Fruit fly (Drosophila melanogaster): ENCODE data around the gene CG44013.

The CG44013 gene

dm6 chr3R:15472753-15473212 lies 36.9 kb downstream of the CG44013 start:
- no peak for TF ChIP-seq acj6 (GFP tag; optimal IDR thresholded peaks at IDR 0.05)
- peak; percentile 61 for TF ChIP-seq Eip78C (GFP tag)
- no peak for TF ChIP-seq fd85E (GFP tag; optimal IDR thresholded peaks at IDR 0.05)
- peak; percentile 61 for TF ChIP-seq CG6276 (GFP tag; optimal IDR thresholded peaks at IDR 0.05)
- TF ChIP-seq CG8319 (GFP tag; optimal IDR thresholded peaks at IDR 0.05), result no peak
- peak; percentile 43 for TF ChIP-seq Hr39 (GFP tag; optimal IDR thresholded peaks at IDR 0.05)
- peak; percentile 16 for TF ChIP-seq topi (GFP tag; optimal IDR thresholded peaks at IDR 0.05)
- TF ChIP-seq CG3919 (GFP tag; optimal IDR thresholded peaks at IDR 0.05), result no peak
- no peak for TF ChIP-seq OdsH (GFP tag; optimal IDR thresholded peaks at IDR 0.05)
- TF ChIP-seq Hr4 (GFP tag; optimal IDR thresholded peaks at IDR 0.05), result peak; percentile 30
- no peak for TF ChIP-seq CG6808 (GFP tag; optimal IDR thresholded peaks at IDR 0.05)
- TF ChIP-seq svp (GFP tag), result peak; percentile 66
- peak; percentile 31 for TF ChIP-seq CG31627 (GFP tag; optimal IDR thresholded peaks at IDR 0.05)
- peak; percentile 79 for TF ChIP-seq eg (GFP tag; IDR thresholded peaks at IDR 0.05)
- TF ChIP-seq CG15336 (GFP tag; IDR thresholded peaks at IDR 0.05), result peak; percentile 32
- TF ChIP-seq esn (GFP tag; optimal IDR thresholded peaks at IDR 0.05), result peak; percentile 30
- peak; percentile 14 for TF ChIP-seq Sox102F (GFP tag; optimal IDR thresholded peaks at IDR 0.05)
- TF ChIP-seq CG8119 (GFP tag; IDR thresholded peaks at IDR 0.05), result peak; percentile 49; the same call in 1 of the 3 replicates
- no peak for TF ChIP-seq CG10631 (GFP tag; optimal IDR thresholded peaks at IDR 0.05)
- TF ChIP-seq CG6163 (GFP tag; IDR thresholded peaks at IDR 0.05), result 0 out of 3 replicates have a peak, but pooled peaks have one; percentile 27
- peak; percentile 13 for TF ChIP-seq pdm3 (GFP tag; optimal IDR thresholded peaks at IDR 0.05)
- peak; percentile 18 for TF ChIP-seq fkh (GFP tag; optimal IDR thresholded peaks at IDR 0.05)
- peak; percentile 24 for TF ChIP-seq CG32006 (GFP tag; optimal IDR thresholded peaks at IDR 0.05)
- TF ChIP-seq Eip93F (GFP tag; optimal IDR thresholded peaks at IDR 0.05), result no peak

dm6 chr3R:15471742-15472141 lies 38.0 kb downstream of the CG44013 start:
- no peak for TF ChIP-seq CG10669 (GFP tag; optimal IDR thresholded peaks at IDR 0.05)
- no peak for TF ChIP-seq Hr38 (GFP tag; optimal IDR thresholded peaks at IDR 0.05)
- TF ChIP-seq fd85E (GFP tag; optimal IDR thresholded peaks at IDR 0.05), result no peak
- no peak for TF ChIP-seq CG4318 (GFP tag; optimal IDR thresholded peaks at IDR 0.05)
- no peak for TF ChIP-seq salr (GFP tag; optimal IDR thresholded peaks at IDR 0.05)
- TF ChIP-seq Met (GFP tag; optimal IDR thresholded peaks at IDR 0.05), result no peak
- TF ChIP-seq Sox15 (GFP tag; optimal IDR thresholded peaks at IDR 0.05), result no peak
- no peak for TF ChIP-seq acj6 (GFP tag; optimal IDR thresholded peaks at IDR 0.05)
- TF ChIP-seq dsx (GFP tag; optimal IDR thresholded peaks at IDR 0.05; ENCODE audit: poor library complexity, severe bottlenecking), result no peak
- no peak for TF ChIP-seq fd59A (GFP tag; optimal IDR thresholded peaks at IDR 0.05)
- TF ChIP-seq CG32006 (GFP tag; optimal IDR thresholded peaks at IDR 0.05), result no peak
- no peak for TF ChIP-seq CG8319 (GFP tag; optimal IDR thresholded peaks at IDR 0.05)
- no peak for TF ChIP-seq CG11294 (GFP tag; IDR thresholded peaks at IDR 0.05)
- no peak for TF ChIP-seq Sox14 (GFP tag; optimal IDR thresholded peaks at IDR 0.05)
- TF ChIP-seq Ets96B (tag; optimal IDR thresholded peaks at IDR 0.05), result no peak
- TF ChIP-seq Ets21C (GFP tag; optimal IDR thresholded peaks at IDR 0.05), result no peak
- no peak for TF ChIP-seq Hr4 (GFP tag; optimal IDR thresholded peaks at IDR 0.05)

- TF ChIP-seq CG7368 (GFP tag; optimal IDR thresholded peaks at IDR 0.05), result no peak
- no peak for TF ChIP-seq fd59A (GFP tag; optimal IDR thresholded peaks at IDR 0.05)
- no peak for TF ChIP-seq Gug (GFP tag; IDR thresholded peaks at IDR 0.05)
- TF ChIP-seq Eip78C (GFP tag), result peak; percentile 13
- TF ChIP-seq net (GFP tag; optimal IDR thresholded peaks at IDR 0.05), result no peak
- no peak for TF ChIP-seq CG6163 (GFP tag; IDR thresholded peaks at IDR 0.05)
- TF ChIP-seq Hr39 (GFP tag; optimal IDR thresholded peaks at IDR 0.05), result no peak
- TF ChIP-seq Hr4 (GFP tag; optimal IDR thresholded peaks at IDR 0.05), result no peak
- TF ChIP-seq fkh (GFP tag; optimal IDR thresholded peaks at IDR 0.05), result peak; percentile 3
Observed at dm6 chr3R:15467991-15468764, 41.5 kb downstream of the CG44013 start.
